Worm (Caenorhabditis elegans) whole organism, late embryonic: ENCODE data around the gene str-208.

Experiments
- C08G9.2 ChIP-seq: sonication (generic microtip); optimal IDR thresholded peaks from 2 replicates; lab custom pipeline; 2016; ENCODE audit warnings: mild to moderate bottlenecking, missing genetic modification characterization, moderate library complexity, missing compliant biosample characterization
- F13H6.1 ChIP-seq: sonication (generic microtip); optimal IDR thresholded peaks from 2 replicates; lab custom pipeline; 2016; ENCODE audit warnings: missing genetic modification characterization, missing compliant biosample characterization
- K09A11.1 ChIP-seq: sonication (generic microtip); optimal IDR thresholded peaks from 2 replicates; lab custom pipeline; 2017; ENCODE audit warnings: antibody characterized with exemption, mild to moderate bottlenecking, missing genetic modification characterization, missing compliant biosample characterization; ENCODE audit not compliant: insufficient read depth
- T23F11.4 ChIP-seq: fragments of 200-800 bp; sonication (Bioruptor generic); optimal IDR thresholded peaks from 2 replicates; lab custom pipeline; 2018; ENCODE audit warnings: mild to moderate bottlenecking, missing genetic modification characterization, missing compliant biosample characterization
- ahr-1 ChIP-seq: sonication (generic microtip); optimal IDR thresholded peaks from 2 replicates; lab custom pipeline; 2016; ENCODE audit warnings: missing genetic modification characterization, missing compliant biosample characterization
- ceh-14 ChIP-seq: sonication (generic microtip); optimal IDR thresholded peaks from 2 replicates; lab custom pipeline; 2016; ENCODE audit warnings: missing genotype, missing genetic modification characterization, missing compliant biosample characterization
- ceh-18 ChIP-seq: sonication (generic microtip); optimal IDR thresholded peaks from 2 replicates; lab custom pipeline; 2016; ENCODE audit warnings: missing genetic modification characterization, missing compliant biosample characterization
- ceh-19 ChIP-seq: fragments of 200-800 bp; sonication (Bioruptor generic); optimal IDR thresholded peaks from 2 replicates; lab custom pipeline; 2018; ENCODE audit warnings: mild to moderate bottlenecking, missing genetic modification characterization, missing compliant biosample characterization
- ceh-22 ChIP-seq: sonication (generic microtip); optimal IDR thresholded peaks from 2 replicates; lab custom pipeline; 2017; ENCODE audit warnings: missing biosample characterization, missing genetic modification characterization
- ceh-30 ChIP-seq: fragments of 150-350 bp; optimal IDR thresholded peaks from 2 replicates; lab custom pipeline; 2014; ENCODE audit warnings: missing biosample characterization, missing genetic modification characterization
- ceh-34 ChIP-seq: sonication (generic microtip); optimal IDR thresholded peaks from 2 replicates; lab custom pipeline; 2016; ENCODE audit warnings: mild to moderate bottlenecking, missing genetic modification characterization, missing compliant biosample characterization
- ceh-6 ChIP-seq: fragments of 200-800 bp; sonication (Bioruptor generic); optimal IDR thresholded peaks from 2 replicates; lab custom pipeline; 2018; ENCODE audit warnings: mild to moderate bottlenecking, missing genetic modification characterization, missing compliant biosample characterization
- che-1 ChIP-seq: sonication (generic microtip); optimal IDR thresholded peaks from 2 replicates; lab custom pipeline; 2016; ENCODE audit warnings: mild to moderate bottlenecking, missing genetic modification characterization, missing compliant biosample characterization
- dmd-4 ChIP-seq: sonication (generic microtip); optimal IDR thresholded peaks from 2 replicates; lab custom pipeline; 2016; ENCODE audit warnings: borderline replicate concordance, missing genetic modification characterization, missing compliant biosample characterization
- elt-2 ChIP-seq: sonication (generic microtip); optimal IDR thresholded peaks from 2 replicates; lab custom pipeline; 2016; ENCODE audit warnings: missing genetic modification reagents, missing genetic modification characterization, missing compliant biosample characterization
- ets-4 ChIP-seq: sonication (generic microtip); optimal IDR thresholded peaks from 2 replicates; lab custom pipeline; 2016; ENCODE audit warnings: missing genetic modification characterization, missing compliant biosample characterization
- eyg-1 ChIP-seq: sonication (generic microtip); optimal IDR thresholded peaks from 2 replicates; lab custom pipeline; 2016; ENCODE audit warnings: missing genotype, missing genetic modification characterization, missing compliant biosample characterization
- fax-1 ChIP-seq: sonication (generic microtip); optimal IDR thresholded peaks from 2 replicates; lab custom pipeline; 2016; ENCODE audit warnings: missing genotype, missing genetic modification characterization, missing compliant biosample characterization
- fkh-10 ChIP-seq: fragments of 150-350 bp; optimal IDR thresholded peaks from 2 replicates; lab custom pipeline; 2014; ENCODE audit warnings: missing biosample characterization, missing genetic modification reagents, missing genetic modification characterization
- fkh-6 ChIP-seq: sonication (generic microtip); optimal IDR thresholded peaks from 2 replicates; lab custom pipeline; 2016; ENCODE audit warnings: missing genetic modification characterization, missing compliant biosample characterization
- gmeb-2 ChIP-seq: sonication (generic microtip); optimal IDR thresholded peaks from 2 replicates; lab custom pipeline; 2016; ENCODE audit warnings: missing genetic modification characterization, inconsistent platforms, missing compliant biosample characterization
- hlh-13 ChIP-seq: fragments of 200-800 bp; sonication (Bioruptor generic); optimal IDR thresholded peaks from 2 replicates; lab custom pipeline; 2018; ENCODE audit warnings: mild to moderate bottlenecking, missing genetic modification characterization, missing compliant biosample characterization
- hlh-15 ChIP-seq: sonication (generic microtip); optimal IDR thresholded peaks from 2 replicates; lab custom pipeline; 2016; ENCODE audit warnings: missing genetic modification characterization, missing compliant biosample characterization
- hlh-30 ChIP-seq: sonication (generic microtip); optimal IDR thresholded peaks from 2 replicates; lab custom pipeline; 2017; ENCODE audit warnings: antibody characterized with exemption, missing genetic modification characterization, missing compliant biosample characterization; ENCODE audit not compliant: insufficient read depth
- lin-11 ChIP-seq: fragments of 200-800 bp; sonication (Bioruptor generic); optimal IDR thresholded peaks from 2 replicates; lab custom pipeline; 2018; ENCODE audit warnings: mild to moderate bottlenecking, missing genetic modification characterization, missing compliant biosample characterization
- nhr-11 ChIP-seq: fragments of 150-350 bp; optimal IDR thresholded peaks from 2 replicates; lab custom pipeline; 2014; ENCODE audit warnings: missing biosample characterization, missing genetic modification characterization
- nhr-232 ChIP-seq: sonication (generic microtip); optimal IDR thresholded peaks from 2 replicates; lab custom pipeline; 2016; ENCODE audit warnings: missing genetic modification characterization, missing compliant biosample characterization
- npax-4 ChIP-seq: sonication (generic microtip); optimal IDR thresholded peaks from 2 replicates; lab custom pipeline; 2016; ENCODE audit warnings: missing genetic modification characterization, missing compliant biosample characterization
- odd-2 ChIP-seq: sonication (generic microtip); optimal IDR thresholded peaks from 2 replicates; lab custom pipeline; 2017; ENCODE audit warnings: antibody characterized with exemption, mild to moderate bottlenecking, missing genetic modification characterization, missing compliant biosample characterization
- pax-1 ChIP-seq: fragments of 150-350 bp; optimal IDR thresholded peaks from 2 replicates; lab custom pipeline; 2014; ENCODE audit warnings: missing biosample characterization, missing genetic modification characterization
- pha-2 ChIP-seq: sonication (generic microtip); optimal IDR thresholded peaks from 2 replicates; lab custom pipeline; 2017; ENCODE audit warnings: mild to moderate bottlenecking, missing genetic modification characterization, missing compliant biosample characterization
- pros-1 ChIP-seq: fragments of 150-350 bp; optimal IDR thresholded peaks from 2 replicates; lab custom pipeline; 2014; ENCODE audit warnings: missing biosample characterization, missing genetic modification reagents, missing genetic modification characterization
- sdc-2 ChIP-seq: sonication (generic microtip); optimal IDR thresholded peaks from 2 replicates; lab custom pipeline; 2016; ENCODE audit warnings: missing genotype, missing genetic modification characterization, missing compliant biosample characterization
- syd-9 ChIP-seq: sonication (generic microtip); optimal IDR thresholded peaks from 2 replicates; lab custom pipeline; 2016; ENCODE audit warnings: mild to moderate bottlenecking, missing genetic modification characterization, moderate library complexity, missing compliant biosample characterization
- tbx-7 ChIP-seq: sonication (generic microtip); optimal IDR thresholded peaks from 2 replicates; lab custom pipeline; 2016; ENCODE audit warnings: missing genotype, missing genetic modification characterization, missing compliant biosample characterization
- ttx-3 ChIP-seq: sonication (generic microtip); optimal IDR thresholded peaks from 2 replicates; lab custom pipeline; 2016; ENCODE audit warnings: missing genetic modification reagents, missing genetic modification characterization, missing compliant biosample characterization
- unc-42 ChIP-seq: sonication (generic microtip); optimal IDR thresholded peaks from 2 replicates; lab custom pipeline; 2016; ENCODE audit warnings: missing genotype, missing genetic modification characterization, missing compliant biosample characterization
- unc-86 ChIP-seq: sonication (generic microtip); optimal IDR thresholded peaks from 2 replicates; lab custom pipeline; 2016; ENCODE audit warnings: missing genetic modification characterization, missing compliant biosample characterization
- zip-5 ChIP-seq: sonication (generic microtip); optimal IDR thresholded peaks from 2 replicates; lab custom pipeline; 2016; ENCODE audit warnings: missing genetic modification characterization, missing compliant biosample characterization

Gene str-208

DNA sequence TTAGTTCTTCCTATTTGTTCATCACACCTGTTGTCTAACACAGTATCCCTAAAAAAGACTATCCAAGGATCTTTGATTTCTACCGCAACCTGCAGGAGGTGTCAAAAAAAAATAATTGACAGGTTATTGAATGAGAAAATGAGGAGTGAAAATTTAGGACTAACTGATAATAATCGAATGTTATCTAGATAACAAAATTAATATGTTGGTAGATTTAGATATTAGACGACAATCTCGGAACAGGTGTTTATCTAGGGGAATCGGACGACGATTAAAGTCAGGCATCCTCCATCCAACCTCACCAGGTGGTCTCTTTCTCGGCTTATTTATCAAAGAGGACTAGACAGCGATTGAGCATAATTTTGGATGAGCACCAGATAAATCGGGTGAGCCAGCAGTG, 12.1 kb downstream of the str-208 start:
- no peak for TF ChIP-seq ahr-1 (tag; lab: Kevin White, UChicago)
- no peak for TF ChIP-seq ceh-34 (tag; lab: Kevin White, UChicago)
- no peak for TF ChIP-seq pax-1 (tag; lab: Kevin White, UChicago)
- no peak for TF ChIP-seq fkh-6 (tag; lab: Kevin White, UChicago)
- no peak for TF ChIP-seq nhr-232 (tag; lab: Kevin White, UChicago)
- no peak for TF ChIP-seq ceh-19 (GFP tag; lab: Kevin White, UChicago)
- TF ChIP-seq nhr-11 (tag; lab: Kevin White, UChicago): no peak
- TF ChIP-seq K09A11.1 (tag; lab: Kevin White, UChicago): no peak
- no peak for TF ChIP-seq eyg-1 (tag; lab: Kevin White, UChicago)
- no peak for TF ChIP-seq hlh-30
- TF ChIP-seq unc-86 (tag; lab: Kevin White, UChicago): no peak
- no peak for TF ChIP-seq ceh-22 (tag; lab: Kevin White, UChicago)
- TF ChIP-seq unc-42 (tag; lab: Kevin White, UChicago): no peak
- TF ChIP-seq syd-9 (tag; lab: Kevin White, UChicago): no peak

- no peak for TF ChIP-seq ceh-6
- TF ChIP-seq pha-2 (tag; lab: Kevin White, UChicago): no peak
- TF ChIP-seq tbx-7 (tag; lab: Kevin White, UChicago): no peak
- no peak for TF ChIP-seq lin-11 (tag; lab: Kevin White, UChicago)
- no peak for TF ChIP-seq hlh-15
- TF ChIP-seq ceh-14 (tag; lab: Kevin White, UChicago): no peak
- TF ChIP-seq sdc-2 (tag; lab: Kevin White, UChicago): no peak
- no peak for TF ChIP-seq ceh-34 (tag; lab: Kevin White, UChicago)
These were observed 12.9 kb downstream of the str-208 start for ce11 chrV:4969503-4969902.

- TF ChIP-seq lin-11 (tag; lab: Kevin White, UChicago) (no peak), T23F11.4 (GFP tag; lab: Kevin White, UChicago) (no peak), hlh-30 (no peak), zip-5 (no peak), npax-4 (tag; lab: Kevin White, UChicago) (no peak), odd-2 (tag; lab: Kevin White, UChicago) (no peak), unc-42 (tag; lab: Kevin White, UChicago) (no peak), che-1 (no peak), ceh-18 (tag; lab: Kevin White, UChicago) (no peak), gmeb-2 (tag; lab: Kevin White, UChicago) (no peak)
- TF ChIP-seq, all 69 proteins: peak for 0
These were observed 16.3 kb downstream of the str-208 start, which contains the start of gene srsx-9 for ce11 chrV:4972943-4973342. TSS of gene srsx-9 (minus strand) at chrV:4973043.

DNA sequence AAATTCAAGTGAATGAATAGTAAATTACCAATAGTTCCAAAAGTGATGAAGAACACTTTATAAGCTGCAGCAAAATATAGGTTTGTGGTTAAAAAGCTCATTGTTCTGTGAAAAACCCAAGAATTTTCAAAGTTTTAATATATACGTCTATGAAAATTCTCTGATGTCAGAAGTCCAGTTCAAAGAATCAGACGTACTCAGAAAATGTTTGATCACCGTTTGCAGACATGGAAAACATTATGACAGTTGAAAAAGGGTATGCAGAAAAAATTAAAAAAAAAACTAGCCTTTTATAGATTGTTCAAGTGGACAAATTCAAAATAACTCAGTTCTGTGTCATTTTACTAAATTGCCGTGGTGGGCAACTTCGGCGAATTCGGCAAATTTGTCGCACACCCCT, 18.0 kb downstream of the str-208 start, which contains the start of gene srsx-10:
srsx-10 (minus strand) TSS at position 101 of the 400 bp plus-strand sequence.
- TF ChIP-seq ceh-22 (tag; lab: Kevin White, UChicago): no peak
- TF ChIP-seq pros-1 (tag; lab: Kevin White, UChicago): no peak
- no peak for TF ChIP-seq che-1
- TF ChIP-seq C08G9.2 (tag; lab: Kevin White, UChicago): no peak
- TF ChIP-seq fkh-10 (GFP tag; lab: Kevin White, UChicago): no peak

DNA sequence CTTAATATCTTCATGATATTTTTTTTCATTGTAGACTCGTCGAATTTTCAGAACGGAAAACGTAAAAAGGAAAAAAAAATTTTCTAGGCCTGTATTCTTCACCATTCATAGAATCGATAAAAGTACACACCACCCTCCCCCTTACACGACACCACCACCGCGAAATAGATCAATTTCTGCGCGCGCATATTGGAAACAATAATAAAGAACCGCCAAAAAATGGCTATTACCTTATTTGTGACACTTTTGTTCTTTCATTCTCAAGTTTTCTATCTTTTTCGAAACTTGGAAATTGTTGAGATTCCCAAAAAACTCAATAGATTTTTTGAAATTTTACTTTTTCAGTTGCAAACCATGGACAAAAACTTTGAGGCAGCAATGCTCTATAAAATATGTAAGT, 18.5 kb downstream of the str-208 start, which contains the start of gene F26G5.1:
F26G5.1 (plus strand) TSS at position 339 of the 400 bp plus-strand sequence.
- TF ChIP-seq zip-5 (no peak), ceh-14 (tag; lab: Kevin White, UChicago) (no peak), ceh-30 (no peak), ttx-3 (tag; lab: Kevin White, UChicago) (no peak), ets-4 (no peak), elt-2 (no peak), F13H6.1 (tag; lab: Kevin White, UChicago) (no peak), sdc-2 (tag; lab: Kevin White, UChicago) (no peak), unc-86 (tag; lab: Kevin White, UChicago) (no peak), nhr-232 (tag; lab: Kevin White, UChicago) (no peak), che-1 (no peak), dmd-4 (tag; lab: Kevin White, UChicago) (no peak), hlh-13 (no peak), ceh-6 (no peak), tbx-7 (tag; lab: Kevin White, UChicago) (no peak), fax-1 (tag; lab: Kevin White, UChicago) (no peak)
